Worm (Caenorhabditis elegans) whole organism, young adult: ENCODE results near the gene T04C9.1.

Experiments used
- athp-1 ChIP-seq: sonication (generic microtip); optimal IDR thresholded peaks from 2 replicates; lab custom pipeline; 2017; ENCODE audit warnings: mild to moderate bottlenecking, missing genetic modification characterization, missing compliant biosample characterization
- let-607 ChIP-seq, 2 experiments: fragments of 200-800 bp in 1 of 2; sonication (Bioruptor generic) in 1 of 2; sonication (generic microtip) in 1 of 2; optimal IDR thresholded peaks; 2 replicates each; lab custom pipeline; 2016 to 2018; ENCODE audit warnings: mild to moderate bottlenecking in 2 of 2, missing compliant biosample characterization in 2 of 2, missing genetic modification characterization in 2 of 2, moderate library complexity in 2 of 2, missing genotype in 1 of 2

DNA sequence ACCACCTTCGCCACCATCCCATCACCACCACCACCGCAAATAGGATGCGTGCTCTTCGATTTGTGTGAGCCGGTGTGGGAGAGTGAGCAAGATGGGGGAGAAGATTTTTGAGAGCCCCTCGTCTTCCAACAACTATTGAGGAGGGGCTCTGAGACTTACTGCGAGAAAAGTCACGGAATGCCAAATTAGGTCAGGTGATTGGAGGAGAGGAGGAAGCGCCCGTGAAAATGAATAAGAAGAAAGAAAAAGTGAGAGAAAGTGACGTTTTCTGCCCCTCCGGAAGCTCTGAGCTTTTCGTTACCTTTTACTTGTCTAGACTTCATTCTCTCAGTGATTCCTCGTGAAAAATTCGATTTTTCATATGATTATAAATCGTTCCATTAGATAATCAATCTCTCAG is 5.6 kb downstream of the T04C9.1 start:
- TF ChIP-seq let-607 (tag; optimal IDR thresholded peaks at IDR 0.05; lab: Kevin White, UChicago): no peak
- TF ChIP-seq athp-1: no peak
